Fruit fly (Drosophila melanogaster) whole organism, prepupa: Measurements from ENCODE around the gene AP-1gamma.

Experiments used
- CG16779 ChIP-seq: fragments of 200-800 bp; sonication (Bioruptor generic); optimal IDR thresholded peaks from 3 replicates; lab custom pipeline; 2017; ENCODE audit warnings: missing biosample characterization, mild to moderate bottlenecking, missing genetic modification characterization
- CG7368 ChIP-seq: fragments of 200-800 bp; sonication (Bioruptor generic); optimal IDR thresholded peaks from 3 replicates; lab custom pipeline; 2016; ENCODE audit warnings: missing biosample characterization, missing genetic modification characterization
- Eip75B ChIP-seq: fragments of 200-800 bp; sonication (Bioruptor generic); optimal IDR thresholded peaks from 3 replicates; lab custom pipeline; 2016; ENCODE audit warnings: missing biosample characterization, missing genetic modification characterization
- Met ChIP-seq: fragments of 200-800 bp; sonication (Bioruptor generic); optimal IDR thresholded peaks from 3 replicates; lab custom pipeline; 2016; ENCODE audit warnings: missing biosample characterization, missing genetic modification characterization
- Smox ChIP-seq: fragments of 200-800 bp; sonication (Bioruptor generic); optimal IDR thresholded peaks from 3 replicates; lab custom pipeline; 2016; ENCODE audit warnings: missing biosample characterization, missing genetic modification characterization
- fd59A ChIP-seq: fragments of 200-800 bp; sonication (Bioruptor generic); optimal IDR thresholded peaks from 2 replicates; lab custom pipeline; 2017; ENCODE audit warnings: missing biosample characterization, mild to moderate bottlenecking, missing genetic modification characterization, missing genetic modification reagents
- lz ChIP-seq: fragments of 200-800 bp; sonication (Bioruptor generic); optimal IDR thresholded peaks from 3 replicates; lab custom pipeline; 2016; ENCODE audit warnings: missing biosample characterization, missing genetic modification characterization
- net ChIP-seq: fragments of 200-800 bp; sonication (Bioruptor generic); optimal IDR thresholded peaks from 3 replicates; lab custom pipeline; 2016; ENCODE audit warnings: missing biosample characterization, missing genetic modification characterization

DNA sequence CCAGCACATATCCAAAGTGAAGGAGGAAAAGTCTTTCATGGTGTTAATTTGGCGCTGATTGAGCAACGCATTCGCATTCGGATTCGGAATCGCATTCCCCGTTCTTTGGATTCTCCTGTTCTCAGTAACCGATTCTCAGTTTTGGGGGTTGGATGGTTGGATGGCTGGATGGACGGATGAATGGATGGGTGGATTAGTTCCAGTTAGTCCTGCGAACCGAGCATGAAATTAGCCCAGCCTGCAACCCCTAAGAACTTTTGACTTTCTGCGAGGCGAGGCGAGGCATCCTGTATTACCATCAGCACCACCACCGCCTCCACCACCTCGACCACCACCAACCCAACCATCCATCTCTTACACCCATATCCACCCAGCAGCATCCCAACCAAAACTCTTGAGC is 21.8 kb downstream of the AP-1gamma start:
- TF ChIP-seq CG7368 (no peak), Smox (no peak), Met (GFP tag; lab: Kevin White, UChicago) (no peak), lz (GFP tag; lab: Kevin White, UChicago) (no peak), CG16779 (tag; lab: Kevin White, UChicago) (no peak), net (GFP tag; lab: Kevin White, UChicago) (no peak), Eip75B (GFP tag; lab: Kevin White, UChicago) (no peak), fd59A (GFP tag; lab: Kevin White, UChicago) (no peak)
